Worm (Caenorhabditis elegans) whole organism, young adult: Measurements from ENCODE around the gene K12D9.1.

Experiments
- B0336.3 ChIP-seq: fragments of 200-800 bp; sonication (Bioruptor generic); IDR thresholded peaks from 2 replicates; pipeline ENCODE4 v1.3.6; 2022; ENCODE audit warnings: missing genetic modification characterization, missing compliant biosample characterization
- C17E4.6 ChIP-seq: fragments of 200-800 bp; sonication (Bioruptor generic); IDR thresholded peaks from 2 replicates; pipeline ENCODE4 v1.3.6; 2022; ENCODE audit warnings: missing genetic modification reagents, missing genetic modification characterization, missing compliant biosample characterization
- F10E7.11 ChIP-seq: sonication (generic microtip); optimal IDR thresholded peaks from 2 replicates; lab custom pipeline; 2017; ENCODE audit warnings: mild to moderate bottlenecking, missing genetic modification characterization, moderate library complexity, missing compliant biosample characterization
- F22D6.2 ChIP-seq: sonication (generic microtip); optimal IDR thresholded peaks from 2 replicates; lab custom pipeline; 2016; ENCODE audit warnings: mild to moderate bottlenecking, missing genetic modification characterization, missing compliant biosample characterization
- F33H1.4 ChIP-seq: fragments of 200-800 bp; sonication (Bioruptor generic); IDR thresholded peaks from 2 replicates; pipeline ENCODE4 v1.3.6; 2022; ENCODE audit warnings: missing genetic modification reagents, missing genetic modification characterization, missing compliant biosample characterization
- F55B11.4 ChIP-seq: sonication (generic microtip); optimal IDR thresholded peaks from 2 replicates; lab custom pipeline; 2016; ENCODE audit warnings: missing compliant biosample characterization, missing genetic modification characterization, borderline replicate concordance; ENCODE audit not compliant: insufficient read depth
- T07F8.4 ChIP-seq: sonication (generic microtip); optimal IDR thresholded peaks from 2 replicates; lab custom pipeline; 2016; ENCODE audit warnings: mild to moderate bottlenecking, missing genetic modification characterization, moderate library complexity, missing compliant biosample characterization
- Y67H2A.10 ChIP-seq: fragments of 200-800 bp; sonication (Bioruptor generic); conservative IDR thresholded peaks from 2 replicates; pipeline ENCODE4 v1.3.6; 2022; ENCODE audit warnings: missing genetic modification reagents, missing genetic modification characterization, missing compliant biosample characterization
- atf-7 ChIP-seq: sonication (generic microtip); optimal IDR thresholded peaks from 2 replicates; lab custom pipeline; 2017; ENCODE audit warnings: mild to moderate bottlenecking, missing genetic modification characterization, missing compliant biosample characterization
- attf-5 ChIP-seq: fragments of 200-800 bp; sonication (Bioruptor generic); optimal IDR thresholded peaks from 2 replicates; lab custom pipeline; 2018; ENCODE audit warnings: mild to moderate bottlenecking, missing genetic modification characterization, missing compliant biosample characterization
- attf-6 ChIP-seq: fragments of 200-800 bp; sonication (Bioruptor generic); IDR thresholded peaks from 2 replicates; pipeline ENCODE4 v1.3.6; 2022; ENCODE audit warnings: missing genetic modification reagents, missing genetic modification characterization, missing compliant biosample characterization
- ccch-3 ChIP-seq: fragments of 200-800 bp; sonication (Bioruptor generic); optimal IDR thresholded peaks from 2 replicates; lab custom pipeline; 2018; ENCODE audit warnings: mild to moderate bottlenecking, missing genetic modification characterization, missing compliant biosample characterization
- ceh-27 ChIP-seq: fragments of 200-800 bp; sonication (Bioruptor generic); optimal IDR thresholded peaks from 2 replicates; lab custom pipeline; 2018; ENCODE audit warnings: mild to moderate bottlenecking, missing genetic modification characterization, moderate library complexity, missing compliant biosample characterization
- chd-7 ChIP-seq: sonication (generic microtip); optimal IDR thresholded peaks from 2 replicates; lab custom pipeline; 2016; ENCODE audit warnings: mild to moderate bottlenecking, missing genetic modification characterization, moderate library complexity, missing compliant biosample characterization
- dpff-1 ChIP-seq: sonication (generic microtip); optimal IDR thresholded peaks from 2 replicates; lab custom pipeline; 2017; ENCODE audit warnings: mild to moderate bottlenecking, missing genetic modification characterization, missing compliant biosample characterization
- efl-1 ChIP-seq: fragments of 150-350 bp; optimal IDR thresholded peaks from 2 replicates; lab custom pipeline; 2014; ENCODE audit warnings: missing biosample characterization, missing genetic modification reagents, missing genetic modification characterization
- egrh-3 ChIP-seq: fragments of 200-800 bp; sonication (Bioruptor generic); IDR thresholded peaks from 2 replicates; pipeline ENCODE4 v1.3.6; 2022; ENCODE audit warnings: missing genetic modification reagents, missing genetic modification characterization, missing compliant biosample characterization
- fkh-3 ChIP-seq: sonication (generic microtip); optimal IDR thresholded peaks from 2 replicates; lab custom pipeline; 2016; ENCODE audit warnings: mild to moderate bottlenecking, missing genetic modification characterization, missing compliant biosample characterization
- gei-17 ChIP-seq: fragments of 200-800 bp; sonication (Bioruptor generic); optimal IDR thresholded peaks from 2 replicates; lab custom pipeline; 2018; ENCODE audit warnings: mild to moderate bottlenecking, missing genetic modification characterization, missing compliant biosample characterization
- hrde-1 ChIP-seq: sonication (generic microtip); optimal IDR thresholded peaks from 2 replicates; lab custom pipeline; 2016; ENCODE audit warnings: missing genetic modification characterization, mild to moderate bottlenecking, missing compliant biosample characterization, moderate library complexity, missing genotype, missing genetic modification reagents, borderline replicate concordance
- lin-26 ChIP-seq: fragments of 200-800 bp; sonication (Bioruptor generic); IDR thresholded peaks from 2 replicates; pipeline ENCODE4 v1.3.6; 2022; ENCODE audit warnings: missing genetic modification reagents, missing genetic modification characterization, missing compliant biosample characterization
- lin-40 ChIP-seq: sonication (generic microtip); optimal IDR thresholded peaks from 2 replicates; lab custom pipeline; 2016; ENCODE audit warnings: missing genetic modification characterization, mild to moderate bottlenecking, missing compliant biosample characterization, missing genotype, missing genetic modification reagents
- madf-10 ChIP-seq: sonication (generic microtip); optimal IDR thresholded peaks from 2 replicates; lab custom pipeline; 2016; ENCODE audit warnings: mild to moderate bottlenecking, missing genetic modification characterization, missing compliant biosample characterization
- mes-4 ChIP-seq: sonication (generic microtip); optimal IDR thresholded peaks from 2 replicates; lab custom pipeline; 2016; ENCODE audit warnings: missing genotype, missing genetic modification characterization, missing compliant biosample characterization
- nhr-179 ChIP-seq: sonication (generic microtip); optimal IDR thresholded peaks from 2 replicates; lab custom pipeline; 2016; ENCODE audit warnings: mild to moderate bottlenecking, missing genetic modification characterization, missing compliant biosample characterization
- nhr-90 ChIP-seq: sonication (generic microtip); optimal IDR thresholded peaks from 2 replicates; lab custom pipeline; 2016; ENCODE audit warnings: missing genotype, mild to moderate bottlenecking, missing genetic modification characterization, missing compliant biosample characterization
- rcor-1 ChIP-seq: fragments of 200-800 bp; sonication (Bioruptor generic); IDR thresholded peaks from 2 replicates; pipeline ENCODE4 v1.3.6; 2022; ENCODE audit warnings: missing genetic modification reagents, missing genetic modification characterization, missing compliant biosample characterization
- repo-1 ChIP-seq: sonication (generic microtip); optimal IDR thresholded peaks from 2 replicates; lab custom pipeline; 2017; ENCODE audit warnings: mild to moderate bottlenecking, missing genetic modification characterization, missing compliant biosample characterization
- snpc-1.1 ChIP-seq: sonication (generic microtip); optimal IDR thresholded peaks from 2 replicates; lab custom pipeline; 2017; ENCODE audit warnings: missing genetic modification characterization, mild to moderate bottlenecking, missing compliant biosample characterization, antibody characterized with exemption, moderate library complexity, missing genotype, missing genetic modification reagents; ENCODE audit not compliant: insufficient read depth
- snpc-4 ChIP-seq, 5 experiments: fragments of 150-350 bp in 1 of 5; sonication (generic microtip) in 4 of 5; optimal IDR thresholded peaks; 2 replicates each; lab custom pipeline; 2014 to 2018; ENCODE audit warnings: missing genetic modification characterization in 5 of 5, missing biosample characterization in 3 of 5, antibody characterized with exemption in 2 of 5, mild to moderate bottlenecking in 2 of 5, missing compliant biosample characterization in 2 of 5, missing genotype in 2 of 5, moderate library complexity in 2 of 5, missing genetic modification reagents in 1 of 5
- tbp1 ChIP-seq: fragments of 200-800 bp; sonication (Bioruptor generic); optimal IDR thresholded peaks from 2 replicates; lab custom pipeline; 2018; ENCODE audit warnings: mild to moderate bottlenecking, missing genetic modification characterization, missing compliant biosample characterization
- tlf-1 ChIP-seq: fragments of 200-800 bp; sonication (Bioruptor generic); optimal IDR thresholded peaks from 2 replicates; lab custom pipeline; 2018; ENCODE audit warnings: mild to moderate bottlenecking, missing genetic modification characterization, missing compliant biosample characterization
- unc-130 ChIP-seq: sonication (generic microtip); optimal IDR thresholded peaks from 2 replicates; lab custom pipeline; 2016; ENCODE audit warnings: missing genetic modification reagents, missing genetic modification characterization, missing compliant biosample characterization
- unc-62 ChIP-seq: fragments of 150-350 bp; optimal IDR thresholded peaks from 2 replicates; lab custom pipeline; 2014; ENCODE audit warnings: missing biosample characterization, missing genetic modification reagents, missing genetic modification characterization
- zfh-2 ChIP-seq: fragments of 200-800 bp; sonication (Bioruptor generic); conservative IDR thresholded peaks from 2 replicates; pipeline ENCODE4 v1.3.6; 2022; ENCODE audit warnings: missing genetic modification reagents, missing genetic modification characterization, missing compliant biosample characterization
- ztf-22 ChIP-seq: fragments of 200-800 bp; sonication (Bioruptor generic); optimal IDR thresholded peaks from 2 replicates; lab custom pipeline; 2018; ENCODE audit warnings: mild to moderate bottlenecking, missing genetic modification characterization, moderate library complexity, missing compliant biosample characterization
- ztf-25 ChIP-seq: fragments of 200-800 bp; sonication (Bioruptor generic); IDR thresholded peaks from 2 replicates; pipeline ENCODE4 v1.3.6; 2022; ENCODE audit warnings: missing genetic modification reagents, missing genetic modification characterization, missing compliant biosample characterization
- ztf-26 ChIP-seq: sonication (generic microtip); optimal IDR thresholded peaks from 2 replicates; lab custom pipeline; 2017; ENCODE audit warnings: missing genetic modification characterization, missing compliant biosample characterization

Gene K12D9.1

DNA sequence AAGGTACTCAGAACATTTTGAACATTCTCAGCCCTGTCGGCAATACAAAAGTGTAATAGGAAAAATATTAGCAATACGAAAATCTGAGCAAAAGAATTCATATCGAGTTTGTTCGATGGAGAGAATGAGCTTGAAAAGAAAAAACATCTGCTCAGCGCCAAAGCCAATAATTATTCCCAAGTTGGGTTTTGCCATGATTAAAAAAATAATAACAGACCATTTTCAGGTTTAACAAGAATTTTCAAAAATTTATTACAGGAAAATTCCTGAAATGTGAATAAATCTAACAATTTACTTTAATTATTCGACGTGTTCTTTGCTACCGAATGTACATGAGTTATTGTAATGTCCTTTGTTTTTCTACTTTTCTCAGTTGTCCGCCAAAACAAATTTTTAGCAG is 18.1 kb downstream of the K12D9.1 start, which contains the start of gene irld-38:
Gene irld-38 (minus strand): TSS at position 101 of the 400 bp plus-strand sequence.
- TF ChIP-seq Y67H2A.10 (GFP tag; lab: Robert Waterston, UW) (no peak), tbp1 (GFP tag; lab: Kevin White, UChicago) (no peak), snpc-1.1 (no peak), zfh-2 (no peak), attf-6 (GFP tag; lab: Robert Waterston, UW) (no peak), lin-40 (no peak), F55B11.4 (no peak), unc-130 (GFP tag; lab: Kevin White, UChicago) (no peak), ccch-3 (GFP tag; lab: Kevin White, UChicago) (no peak), dpff-1 (tag; lab: Kevin White, UChicago) (no peak), F33H1.4 (GFP tag; lab: Robert Waterston, UW) (no peak), F22D6.2 (tag; lab: Kevin White, UChicago) (no peak), B0336.3 (no peak), hrde-1 (tag; lab: Kevin White, UChicago) (no peak), egrh-3 (GFP tag; lab: Robert Waterston, UW) (no peak), nhr-90 (tag; lab: Kevin White, UChicago) (no peak), rcor-1 (GFP tag; lab: Robert Waterston, UW) (no peak)

DNA sequence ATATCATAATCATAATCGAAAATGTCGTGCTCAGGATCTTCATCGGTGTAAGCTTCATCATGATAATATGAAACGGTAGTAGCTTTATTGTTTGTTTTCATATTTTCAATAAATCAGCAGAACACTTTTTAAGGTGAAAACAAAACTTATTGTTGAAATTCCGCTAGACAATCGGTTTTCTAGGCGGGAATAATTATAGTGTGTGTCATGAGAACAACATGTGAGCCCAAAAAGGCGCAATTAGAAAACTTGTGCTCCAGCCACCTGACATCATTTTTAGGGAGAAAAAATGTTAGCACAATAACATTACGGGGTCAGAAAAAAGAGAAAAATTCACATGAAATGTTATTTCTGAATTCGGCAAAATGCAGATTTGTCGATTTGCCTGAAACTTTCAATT is 20.0 kb downstream of the K12D9.1 start, which contains the start of gene srw-8:
Gene srw-8 (minus strand): TSS at position 101 of the 400 bp plus-strand sequence.
- TF ChIP-seq ztf-26 (tag; lab: Kevin White, UChicago) = no peak

DNA sequence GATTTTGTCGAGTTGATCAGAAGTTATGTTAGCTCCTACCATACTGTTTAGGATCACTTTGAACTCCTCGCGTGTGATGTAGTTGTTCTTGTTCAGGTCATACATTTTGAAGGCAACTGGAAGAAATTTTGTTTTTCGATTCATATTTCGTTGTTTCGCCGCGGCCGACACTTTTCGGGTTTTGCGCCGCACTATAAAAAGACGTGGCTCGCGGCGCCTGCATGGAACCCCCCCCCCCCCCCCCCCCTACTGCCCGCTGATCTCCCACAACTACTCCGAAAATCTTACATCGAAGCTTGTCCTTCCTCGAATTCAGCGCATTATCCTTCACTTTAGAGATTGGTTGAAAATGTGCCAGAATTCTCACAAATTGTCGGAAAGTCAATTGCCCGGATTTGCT is 23.8 kb downstream of the K12D9.1 start:
- no peak for TF ChIP-seq mes-4 (tag; lab: Kevin White, UChicago)
- TF ChIP-seq snpc-4 (GFP tag; optimal IDR thresholded peaks at IDR 0.05; lab: Kevin White, UChicago) = no peak
- TF ChIP-seq snpc-4 (tag; optimal IDR thresholded peaks at IDR 0.05; lab: Kevin White, UChicago) = peak in 1 of 4 experiments; percentile 22
- peak; percentile 75; the same call in 1 of the 2 replicates for TF ChIP-seq egrh-3 (GFP tag; lab: Robert Waterston, UW)
- no peak for TF ChIP-seq lin-26 (GFP tag; lab: Robert Waterston, UW)
- TF ChIP-seq C17E4.6 (GFP tag; lab: Robert Waterston, UW) = no peak
- TF ChIP-seq gei-17 (GFP tag; lab: Kevin White, UChicago) = no peak
- no peak for TF ChIP-seq Y67H2A.10 (GFP tag; lab: Robert Waterston, UW)
- no peak for TF ChIP-seq unc-62 (GFP tag; lab: Kevin White, UChicago)
- no peak for TF ChIP-seq chd-7 (tag; lab: Kevin White, UChicago)

DNA sequence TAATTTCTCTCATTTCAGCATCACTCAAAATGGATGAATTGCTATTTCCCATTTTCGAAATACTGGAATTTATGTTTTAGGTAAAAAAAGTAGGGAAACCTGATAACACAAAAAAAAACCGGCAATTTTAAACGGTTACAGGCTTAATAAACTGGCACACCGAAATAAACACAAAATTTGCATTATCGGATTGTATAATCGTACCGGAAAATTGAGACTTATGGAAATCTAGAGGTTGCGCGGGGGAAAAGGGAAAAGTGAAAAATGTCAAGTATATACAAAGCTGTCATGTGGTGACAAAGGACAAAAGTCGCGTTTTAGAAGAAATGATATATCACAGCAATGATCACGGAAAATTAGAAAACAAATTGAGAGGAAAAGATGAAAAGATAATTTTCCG is 25.0 kb downstream of the K12D9.1 start, which contains the start of gene chpf-2:
Gene chpf-2 (minus strand): TSS at position 101 of the 400 bp plus-strand sequence.
- TF ChIP-seq atf-7 (no peak), rcor-1 (GFP tag; lab: Robert Waterston, UW) (no peak), ceh-27 (GFP tag; lab: Kevin White, UChicago) (no peak), F10E7.11 (tag; lab: Kevin White, UChicago) (no peak), zfh-2 (no peak), nhr-179 (tag; lab: Kevin White, UChicago) (no peak), ztf-22 (GFP tag; lab: Kevin White, UChicago) (no peak), tlf-1 (GFP tag; lab: Kevin White, UChicago) (no peak), fkh-3 (no peak), efl-1 (no peak), madf-10 (tag; lab: Kevin White, UChicago) (no peak), T07F8.4 (no peak), ztf-25 (GFP tag; lab: Robert Waterston, UW) (no peak), repo-1 (tag; lab: Kevin White, UChicago) (no peak), attf-5 (GFP tag; lab: Kevin White, UChicago) (no peak)
